Worm (Caenorhabditis elegans) whole organism, L3 larva: Measurements from ENCODE around the gene sre-2.

ENCODE experiments used
- R02D3.7 ChIP-seq: fragments of 150-350 bp; optimal IDR thresholded peaks from 2 replicates; lab custom pipeline; 2014; ENCODE audit warnings: missing biosample characterization, missing genetic modification characterization
- ZK546.5 ChIP-seq: sonication (generic microtip); optimal IDR thresholded peaks from 2 replicates; lab custom pipeline; 2017; ENCODE audit warnings: missing biosample characterization, missing genetic modification characterization
- ama-1 ChIP-seq: fragments of 150-350 bp; optimal IDR thresholded peaks from 2 replicates; lab custom pipeline; 2018
- ceh-16 ChIP-seq: sonication (generic microtip); optimal IDR thresholded peaks from 2 replicates; lab custom pipeline; 2017; ENCODE audit warnings: missing biosample characterization, missing genetic modification characterization
- ceh-28 ChIP-seq: fragments of 150-350 bp; optimal IDR thresholded peaks from 2 replicates; lab custom pipeline; 2014; ENCODE audit warnings: missing biosample characterization, missing genetic modification reagents, missing genetic modification characterization
- ceh-82 ChIP-seq: fragments of 150-350 bp; optimal IDR thresholded peaks from 2 replicates; lab custom pipeline; 2014; ENCODE audit warnings: missing biosample characterization, missing genetic modification characterization
- daf-12 ChIP-seq: fragments of 150-350 bp; optimal IDR thresholded peaks from 2 replicates; lab custom pipeline; 2014; ENCODE audit warnings: missing biosample characterization, missing genetic modification reagents, missing genetic modification characterization
- egl-5 ChIP-seq: fragments of 150-350 bp; optimal IDR thresholded peaks from 2 replicates; lab custom pipeline; 2017; ENCODE audit warnings: missing biosample characterization, missing genetic modification reagents, missing genetic modification characterization, inconsistent platforms
- elt-2 ChIP-seq: sonication (generic microtip); optimal IDR thresholded peaks from 2 replicates; lab custom pipeline; 2016; ENCODE audit warnings: missing genetic modification reagents, mild to moderate bottlenecking, missing genetic modification characterization, missing compliant biosample characterization
- elt-3 ChIP-seq, 3 experiments: fragments of 150-350 bp in 1 of 3; sonication (generic microtip) in 2 of 3; optimal IDR thresholded peaks; 2 replicates in 2 of 3; 4 replicates in 1 of 3; lab custom pipeline; 2014 to 2017; ENCODE audit warnings: missing biosample characterization in 3 of 3, missing genetic modification characterization in 3 of 3
- fkh-10 ChIP-seq: sonication (generic microtip); optimal IDR thresholded peaks from 2 replicates; lab custom pipeline; 2017; ENCODE audit warnings: missing biosample characterization, missing genetic modification reagents, missing genetic modification characterization
- fos-1 ChIP-seq: fragments of 150-350 bp; optimal IDR thresholded peaks from 2 replicates; lab custom pipeline; 2014; ENCODE audit warnings: missing biosample characterization, missing genetic modification characterization
- jun-1 ChIP-seq: fragments of 150-350 bp; optimal IDR thresholded peaks from 2 replicates; lab custom pipeline; 2014; ENCODE audit warnings: missing biosample characterization, missing genetic modification reagents, missing genetic modification characterization
- lin-39 ChIP-seq: fragments of 150-350 bp; optimal IDR thresholded peaks from 2 replicates; lab custom pipeline; 2018; ENCODE audit warnings: missing biosample characterization, missing genetic modification reagents, missing genetic modification characterization
- lsy-12 ChIP-seq: sonication (generic microtip); optimal IDR thresholded peaks from 2 replicates; lab custom pipeline; 2016; ENCODE audit warnings: mild to moderate bottlenecking, missing genetic modification characterization, missing compliant biosample characterization
- mdl-1 ChIP-seq: fragments of 150-350 bp; optimal IDR thresholded peaks from 2 replicates; lab custom pipeline; 2014; ENCODE audit warnings: missing biosample characterization, missing genetic modification characterization
- nfya-1 ChIP-seq: sonication (generic microtip); optimal IDR thresholded peaks from 2 replicates; lab custom pipeline; 2017; ENCODE audit warnings: missing genetic modification characterization, mild to moderate bottlenecking, missing compliant biosample characterization, antibody characterized with exemption, moderate library complexity; ENCODE audit not compliant: insufficient read depth
- nhr-12 ChIP-seq: fragments of 150-350 bp; optimal IDR thresholded peaks from 2 replicates; lab custom pipeline; 2014; ENCODE audit warnings: missing biosample characterization, missing genetic modification characterization
- nhr-23 ChIP-seq: fragments of 150-350 bp; optimal IDR thresholded peaks from 2 replicates; lab custom pipeline; 2014; ENCODE audit warnings: missing biosample characterization, missing genetic modification reagents, missing genetic modification characterization
- nhr-237 ChIP-seq: fragments of 150-350 bp; optimal IDR thresholded peaks from 2 replicates; lab custom pipeline; 2014; ENCODE audit warnings: missing biosample characterization, missing genetic modification characterization
- nhr-25 ChIP-seq: sonication (generic microtip); optimal IDR thresholded peaks from 2 replicates; lab custom pipeline; 2017; ENCODE audit warnings: missing biosample characterization, missing genetic modification characterization
- nhr-43 ChIP-seq: sonication (generic microtip); optimal IDR thresholded peaks from 2 replicates; lab custom pipeline; 2016; ENCODE audit warnings: mild to moderate bottlenecking, missing genetic modification characterization, missing compliant biosample characterization; ENCODE audit not compliant: poor library complexity, severe bottlenecking
- nhr-67 ChIP-seq: fragments of 150-350 bp; optimal IDR thresholded peaks from 2 replicates; lab custom pipeline; 2014; ENCODE audit warnings: missing biosample characterization, missing genetic modification characterization
- nhr-76 ChIP-seq: fragments of 150-350 bp; sonication (generic microtip); optimal IDR thresholded peaks from 5 replicates; lab custom pipeline; 2014; ENCODE audit warnings: missing biosample characterization, missing genetic modification characterization
- nhr-77 ChIP-seq: fragments of 150-350 bp; optimal IDR thresholded peaks from 2 replicates; lab custom pipeline; 2014; ENCODE audit warnings: missing biosample characterization, missing genetic modification characterization
- pqm-1 ChIP-seq: fragments of 150-350 bp; optimal IDR thresholded peaks from 2 replicates; lab custom pipeline; 2017; ENCODE audit warnings: missing biosample characterization, missing genetic modification characterization, inconsistent platforms
- skn-1 ChIP-seq: fragments of 150-350 bp; optimal IDR thresholded peaks from 2 replicates; lab custom pipeline; 2014; ENCODE audit warnings: missing biosample characterization, missing genetic modification characterization
- tbx-2 ChIP-seq: sonication (generic microtip); optimal IDR thresholded peaks from 2 replicates; lab custom pipeline; 2016; ENCODE audit warnings: mild to moderate bottlenecking, missing genetic modification characterization, missing compliant biosample characterization
- unc-39 ChIP-seq: sonication (generic microtip); optimal IDR thresholded peaks from 4 replicates; lab custom pipeline; 2017; ENCODE audit warnings: missing biosample characterization, missing genetic modification characterization
- unc-62 ChIP-seq: fragments of 150-350 bp; sonication (generic microtip); optimal IDR thresholded peaks from 4 replicates; lab custom pipeline; 2014; ENCODE audit warnings: missing biosample characterization, missing genetic modification reagents, missing genetic modification characterization
- zag-1 ChIP-seq: fragments of 150-350 bp; optimal IDR thresholded peaks from 2 replicates; lab custom pipeline; 2014; ENCODE audit warnings: missing biosample characterization, missing genetic modification characterization
- ztf-11 ChIP-seq: fragments of 150-350 bp; optimal IDR thresholded peaks from 2 replicates; lab custom pipeline; 2014; ENCODE audit warnings: missing biosample characterization, missing genetic modification characterization
- ztf-4 ChIP-seq: fragments of 150-350 bp; optimal IDR thresholded peaks from 2 replicates; lab custom pipeline; 2014; ENCODE audit warnings: missing biosample characterization, missing genetic modification characterization

The sre-2 gene

ce11 chrII:8117426-8117825 lies 15.5 kb upstream of the sre-2 start:
- no peak for TF ChIP-seq nhr-25 (tag; lab: Kevin White, UChicago)
- no peak for TF ChIP-seq skn-1 (tag; lab: Kevin White, UChicago)
- TF ChIP-seq nfya-1: peak; percentile 74
- no peak for TF ChIP-seq nhr-237 (tag; lab: Kevin White, UChicago)
- no peak for TF ChIP-seq R02D3.7

- TF ChIP-seq nfya-1: no peak
- TF ChIP-seq elt-3 (tag; optimal IDR thresholded peaks at IDR 0.05; lab: Kevin White, UChicago): no peak
- TF ChIP-seq pqm-1: no peak
- no peak for TF ChIP-seq skn-1 (tag; lab: Kevin White, UChicago)
- TF ChIP-seq nhr-67 (tag; lab: Kevin White, UChicago): no peak
- no peak for TF ChIP-seq elt-2 (tag; lab: Kevin White, UChicago)
- TF ChIP-seq, all 47 proteins: peak for 0
Measured at ce11 chrII:8116159-8116558, 14.2 kb upstream of the sre-2 start, which contains the start of gene unc-105. TSS of gene unc-105 (plus strand) at chrII:8116459.

- TF ChIP-seq mdl-1 (tag; lab: Kevin White, UChicago): no peak
- no peak for TF ChIP-seq lsy-12 (tag; lab: Kevin White, UChicago)
- TF ChIP-seq ceh-16: no peak
- TF ChIP-seq ceh-28 (tag; lab: Kevin White, UChicago): no peak
- TF ChIP-seq nhr-67 (tag; lab: Kevin White, UChicago): no peak
- no peak for TF ChIP-seq ZK546.5 (tag; lab: Kevin White, UChicago)
- TF ChIP-seq nfya-1: no peak
- no peak for TF ChIP-seq unc-62 (GFP tag; lab: Kevin White, UChicago)
- TF ChIP-seq jun-1 (tag; lab: Kevin White, UChicago): no peak
- no peak for TF ChIP-seq nhr-237 (tag; lab: Kevin White, UChicago)
Measured at ce11 chrII:8112063-8112462, 10.1 kb upstream of the sre-2 start, which contains the start of gene lron-4. TSS of gene lron-4 (minus strand) at chrII:8112163.

ce11 chrII:8106921-8107695 lies 5.2 kb upstream of the sre-2 start, which contains the start of the genes chst-1 and C41C4.9:
TSS of gene chst-1 (minus strand) at chrII:8106971.
TSS of gene C41C4.9 (plus strand) at chrII:8107645.
- peak; percentile 0 for TF ChIP-seq egl-5
- peak; percentile 21 for TF ChIP-seq R02D3.7
- TF ChIP-seq nhr-237 (tag; lab: Kevin White, UChicago): no peak
- TF ChIP-seq nhr-23: no peak
- TF ChIP-seq nhr-76 (tag; lab: Kevin White, UChicago): no peak
- TF ChIP-seq ZK546.5 (tag; lab: Kevin White, UChicago): no peak
- peak; percentile 75 for TF ChIP-seq nhr-25 (tag; lab: Kevin White, UChicago)
- TF ChIP-seq ztf-11: no peak
- TF ChIP-seq nhr-77 (tag; lab: Kevin White, UChicago): peak; percentile 83
- peak; percentile 61 for TF ChIP-seq tbx-2 (tag; lab: Kevin White, UChicago)
- no peak for TF ChIP-seq zag-1 (tag; lab: Kevin White, UChicago)
- TF ChIP-seq ama-1 (lab: Kevin White, UChicago): peak; percentile 6
- TF ChIP-seq nfya-1: peak; percentile 52
- peak; percentile 22 for TF ChIP-seq ceh-16
- no peak for TF ChIP-seq fos-1
- TF ChIP-seq pqm-1: no peak
- TF ChIP-seq nhr-12 (tag; lab: Kevin White, UChicago): no peak
- peak in 1 of 3 experiments; percentile 79 for TF ChIP-seq elt-3 (tag; optimal IDR thresholded peaks at IDR 0.05; lab: Kevin White, UChicago)
- TF ChIP-seq fkh-10 (GFP tag; lab: Kevin White, UChicago): no peak
- no peak for TF ChIP-seq daf-12 (tag; lab: Kevin White, UChicago)
- no peak for TF ChIP-seq ztf-4 (tag; lab: Kevin White, UChicago)
- no peak for TF ChIP-seq ceh-82 (tag; lab: Kevin White, UChicago)
- peak; percentile 76 for TF ChIP-seq lsy-12 (tag; lab: Kevin White, UChicago)
- peak; percentile 60 for TF ChIP-seq elt-2 (tag; lab: Kevin White, UChicago)
- TF ChIP-seq jun-1 (tag; lab: Kevin White, UChicago): no peak
- TF ChIP-seq unc-39: no peak
- TF ChIP-seq lin-39 (tag; lab: Kevin White, UChicago): peak; percentile 55
- peak; percentile 47 for TF ChIP-seq skn-1 (tag; lab: Kevin White, UChicago)
- TF ChIP-seq unc-62 (GFP tag; lab: Kevin White, UChicago): no peak
- TF ChIP-seq nhr-43 (tag; lab: Kevin White, UChicago): peak; percentile 83
